Fruit fly (Drosophila melanogaster): Measurements from ENCODE around the gene AdoR.

Gene AdoR

DNA sequence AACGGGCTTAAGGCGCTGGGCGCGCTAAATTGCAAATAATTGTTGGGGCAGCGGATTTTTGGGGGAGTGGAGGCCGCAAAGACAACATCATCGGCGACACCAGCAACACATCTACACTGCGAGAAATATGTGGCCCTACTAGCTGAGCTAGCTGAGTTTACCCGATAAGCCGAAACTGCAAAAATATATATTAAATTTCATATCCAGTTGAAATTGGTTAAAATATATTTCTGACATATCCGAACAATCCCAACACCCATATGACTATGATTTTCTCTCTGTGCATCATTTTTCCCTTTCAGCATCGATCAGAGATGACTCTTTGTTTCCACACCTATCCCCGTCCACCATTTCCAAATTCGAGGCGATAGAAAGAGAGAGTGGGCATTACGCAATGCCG is 40.4 kb upstream of the AdoR start (continued):
- TF ChIP-seq danr (GFP tag; IDR thresholded peaks at IDR 0.05) (peak; percentile 70; the same call in 1 of the 2 replicates), CG10565 (GFP tag; optimal IDR thresholded peaks at IDR 0.05) (no peak), CG17612 (GFP tag; IDR thresholded peaks at IDR 0.05) (peak; percentile 55; the same call in 1 of the 2 replicates), CG6791 (GFP tag; IDR thresholded peaks at IDR 0.05; ENCODE audit: partially characterized antibody) (no peak), gcm2 (GFP tag; optimal IDR thresholded peaks at IDR 0.05) (peak; percentile 10), CG10321 (GFP tag; IDR thresholded peaks at IDR 0.05) (no peak), CG13287 (GFP tag; IDR thresholded peaks at IDR 0.05; ENCODE audit: partially characterized antibody) (no peak), MTF-1 (GFP tag; optimal IDR thresholded peaks at IDR 0.05; ENCODE audit: borderline replicate concordance) (no peak), NC2α (GFP tag; optimal IDR thresholded peaks at IDR 0.05) (no peak), wor (GFP tag; IDR thresholded peaks at IDR 0.05) (peak; percentile 64; the same call in 1 of the 2 replicates), CG9797 (GFP tag; optimal IDR thresholded peaks at IDR 0.05) (no peak), ap (GFP tag; IDR thresholded peaks at IDR 0.05) (peak; percentile 76), CG1832 (GFP tag; optimal IDR thresholded peaks at IDR 0.05) (no peak), ash1 (GFP tag; optimal IDR thresholded peaks at IDR 0.05) (no peak), chinmo (GFP tag; IDR thresholded peaks at IDR 0.05; ENCODE audit: partially characterized antibody) (no peak), Kr (GFP tag; optimal IDR thresholded peaks at IDR 0.05) (no peak), CG4854 (GFP tag; optimal IDR thresholded peaks at IDR 0.05) (peak; percentile 36), scrt (GFP tag; optimal IDR thresholded peaks at IDR 0.05) (peak; percentile 47), bcd (GFP tag; optimal IDR thresholded peaks at IDR 0.05) (peak; percentile 72), Ets97D (GFP tag; optimal IDR thresholded peaks at IDR 0.05) (peak; percentile 19), CG12942 (GFP tag; optimal IDR thresholded peaks at IDR 0.05) (peak; percentile 41), Dfd (GFP tag; optimal IDR thresholded peaks at IDR 0.05) (no peak), ro (GFP tag; IDR thresholded peaks at IDR 0.05) (peak; percentile 67), CG12071 (GFP tag; optimal IDR thresholded peaks at IDR 0.05) (peak; percentile 66), CG17802 (tag; optimal IDR thresholded peaks at IDR 0.05) (peak; percentile 33), sd (tag; optimal IDR thresholded peaks at IDR 0.05) (peak; percentile 9), Ssrp (tag; optimal IDR thresholded peaks at IDR 0.05) (peak; percentile 75), Adf1 (GFP tag; IDR thresholded peaks at IDR 0.05) (no peak), ewg (GFP tag; optimal IDR thresholded peaks at IDR 0.05) (peak; percentile 61), Opbp (GFP tag; IDR thresholded peaks at IDR 0.05; ENCODE audit: partially characterized antibody) (no peak), pzg (GFP tag; optimal IDR thresholded peaks at IDR 0.05) (no peak), CG8359 (GFP tag; optimal IDR thresholded peaks at IDR 0.05; ENCODE audit: borderline replicate concordance) (peak; percentile 58), ERR (GFP tag; optimal IDR thresholded peaks at IDR 0.05) (no peak), HHEX (GFP tag; optimal IDR thresholded peaks at IDR 0.05) (peak; percentile 70), mam (GFP tag; optimal IDR thresholded peaks at IDR 0.05) (peak; percentile 20), CG13123 (GFP tag; optimal IDR thresholded peaks at IDR 0.05) (peak; percentile 18), crc (GFP tag; optimal IDR thresholded peaks at IDR 0.05) (peak; percentile 40), pros (GFP tag; optimal IDR thresholded peaks at IDR 0.05) (no peak), Camta (GFP tag; optimal IDR thresholded peaks at IDR 0.05) (no peak), CG5245 (GFP tag; optimal IDR thresholded peaks at IDR 0.05) (peak; percentile 63), Chrac-16 (GFP tag; optimal IDR thresholded peaks at IDR 0.05) (peak; percentile 63), NFAT (GFP tag; IDR thresholded peaks at IDR 0.05) (0 out of 2 replicates have a peak, but pooled peaks have one; percentile 31), CG34422 (GFP tag; IDR thresholded peaks at IDR 0.05) (peak; percentile 82), BEAF-32 (GFP tag; optimal IDR thresholded peaks at IDR 0.05) (no peak), CG10366 (GFP tag; IDR thresholded peaks at IDR 0.05) (peak; percentile 78), otp (GFP tag; IDR thresholded peaks at IDR 0.05) (peak; percentile 77; the same call in 2 of the 3 replicates), C15 (GFP tag; IDR thresholded peaks at IDR 0.05) (peak; percentile 75; the same call in 2 of the 3 replicates), CG32767 (GFP tag; IDR thresholded peaks at IDR 0.05) (peak; percentile 67), TFAM (GFP tag; optimal IDR thresholded peaks at IDR 0.05) (no peak), Bdp1 (GFP tag; optimal IDR thresholded peaks at IDR 0.05) (peak; percentile 43)

All from whole organism, embryonic.